Worm (Caenorhabditis elegans): Measurements from ENCODE around the gene rga-5.

rga-5 gene

ce11 chrIV:13827586-13827985, at the start of gene rga-5:
Gene rga-5 (plus strand): TSS chrIV:13827886.
- TF ChIP-seq unc-62 (GFP tag; optimal IDR thresholded peaks at IDR 0.05), result no peak

DNA sequence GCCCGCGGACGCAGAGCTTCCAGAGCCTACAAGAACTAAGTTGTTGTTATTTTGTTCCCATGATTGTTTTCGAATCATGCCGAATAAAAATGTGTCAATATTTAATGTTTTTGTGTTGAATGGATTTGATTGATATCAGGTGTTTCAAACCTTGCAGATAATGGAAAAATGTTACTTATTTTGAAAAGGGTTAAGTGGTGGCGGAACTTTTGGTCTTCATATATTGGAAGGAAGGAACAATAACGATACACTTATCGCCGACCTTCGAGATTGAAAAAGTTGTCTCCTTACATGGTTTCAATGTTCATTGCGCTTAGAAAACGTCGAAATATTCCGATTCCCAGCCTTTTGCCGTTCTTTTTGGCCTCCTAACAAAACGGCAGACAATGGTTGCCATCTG, 49.0 kb upstream of the rga-5 start, which contains the start of gene gly-10:
Gene gly-10 (plus strand): TSS at position 387 of the 400 bp plus-strand sequence.
- no peak for TF ChIP-seq unc-62 (GFP tag; optimal IDR thresholded peaks at IDR 0.05)

ce11 chrIV:13782319-13782718, 45.4 kb upstream of the rga-5 start:
- no peak for TF ChIP-seq unc-62 (GFP tag; optimal IDR thresholded peaks at IDR 0.05)

ce11 chrIV:13783237-13784012, 44.3 kb upstream of the rga-5 start, which contains the start of gene iscu-1:
Gene iscu-1 (plus strand): TSS chrIV:13783962.
- TF ChIP-seq unc-62 (GFP tag; optimal IDR thresholded peaks at IDR 0.05), result no peak

DNA sequence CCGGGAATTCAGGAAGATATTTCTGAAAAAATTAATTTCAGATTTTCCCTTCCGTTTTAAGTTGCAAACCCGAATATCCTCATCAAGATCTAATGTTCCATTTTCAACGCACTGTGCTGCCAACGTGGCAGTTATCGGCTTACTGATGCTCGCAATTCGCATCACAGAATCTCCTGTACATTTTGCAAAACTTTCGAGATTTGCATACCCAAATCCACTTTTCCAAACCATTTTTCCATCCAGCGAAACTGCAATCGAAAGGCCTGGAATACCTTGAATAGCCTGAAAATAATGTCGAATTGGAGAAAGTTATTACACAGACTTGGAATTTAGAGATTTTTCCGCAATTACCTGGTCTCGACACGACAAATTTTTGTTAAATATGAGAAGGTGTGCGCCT, 42.9 kb upstream of the rga-5 start:
- TF ChIP-seq unc-62 (GFP tag; optimal IDR thresholded peaks at IDR 0.05), result no peak

- TF ChIP-seq unc-62 (GFP tag; optimal IDR thresholded peaks at IDR 0.05), result no peak
Measured at ce11 chrIV:13785545-13785944, 42.1 kb upstream of the rga-5 start, which contains the start of gene lact-9. Gene lact-9 (minus strand): TSS chrIV:13785645.

DNA sequence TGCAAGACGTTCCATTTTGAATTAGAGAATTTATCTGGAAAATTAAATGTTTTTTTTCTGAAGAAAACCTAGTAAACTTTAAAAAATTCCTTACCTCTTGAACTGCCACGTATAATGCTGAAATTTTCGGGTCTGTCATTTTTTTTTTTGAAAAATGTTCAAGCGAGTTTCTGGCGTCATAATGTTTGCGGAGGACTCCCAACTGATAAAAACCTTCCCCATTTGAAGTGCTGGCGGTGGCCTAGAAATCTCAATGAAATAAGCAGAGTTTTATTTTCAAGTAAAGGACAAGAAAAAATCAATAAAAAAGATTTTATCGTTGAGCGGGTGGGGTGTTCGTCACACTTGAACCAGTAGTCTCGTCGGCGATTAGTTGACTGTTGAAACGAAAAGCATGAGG, 41.0 kb upstream of the rga-5 start, which contains the start of gene icap-1:
Gene icap-1 (minus strand): TSS at position 272 of the 400 bp plus-strand sequence.
- no peak for TF ChIP-seq unc-62 (GFP tag; optimal IDR thresholded peaks at IDR 0.05)

ce11 chrIV:13788652-13789051, 39.0 kb upstream of the rga-5 start, which contains the start of the genes sas-6 and Y45F10D.7:
Gene sas-6 (minus strand): TSS chrIV:13788731.
Gene Y45F10D.7 (plus strand): TSS chrIV:13788907.
- TF ChIP-seq unc-62 (GFP tag; optimal IDR thresholded peaks at IDR 0.05), result no peak

- TF ChIP-seq unc-62 (GFP tag; optimal IDR thresholded peaks at IDR 0.05), result no peak
Measured at ce11 chrIV:13795249-13795909, 32.3 kb upstream of the rga-5 start.

DNA sequence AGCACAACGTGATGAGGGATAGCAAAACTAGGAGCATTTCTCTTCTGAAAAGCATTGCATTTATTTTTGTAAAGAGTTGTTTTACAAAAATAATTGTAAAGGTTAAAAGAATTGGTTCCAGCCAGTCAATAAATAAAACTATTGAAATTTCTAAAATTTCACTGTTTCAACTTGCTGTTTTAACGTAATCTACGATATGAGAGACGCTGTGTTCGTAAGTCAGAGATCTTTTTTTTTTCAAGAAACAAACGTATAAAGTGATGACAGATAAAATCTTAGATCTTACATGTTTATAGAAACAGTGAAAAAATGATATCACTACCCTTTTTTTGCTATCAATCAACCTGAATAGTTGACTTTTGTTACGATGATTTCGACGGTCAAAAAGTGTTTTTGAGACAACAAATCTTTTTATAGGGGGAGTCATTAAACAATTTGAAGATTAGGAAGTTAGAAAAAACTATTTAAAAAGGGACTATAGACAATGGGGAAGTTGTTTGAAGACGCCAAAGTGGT, 29.8 kb upstream of the rga-5 start, which contains the start of gene Y45F10D.6:
Gene Y45F10D.6 (minus strand): TSS at position 51 of the 516 bp plus-strand sequence.
- TF ChIP-seq unc-62 (GFP tag; optimal IDR thresholded peaks at IDR 0.05), result no peak

DNA sequence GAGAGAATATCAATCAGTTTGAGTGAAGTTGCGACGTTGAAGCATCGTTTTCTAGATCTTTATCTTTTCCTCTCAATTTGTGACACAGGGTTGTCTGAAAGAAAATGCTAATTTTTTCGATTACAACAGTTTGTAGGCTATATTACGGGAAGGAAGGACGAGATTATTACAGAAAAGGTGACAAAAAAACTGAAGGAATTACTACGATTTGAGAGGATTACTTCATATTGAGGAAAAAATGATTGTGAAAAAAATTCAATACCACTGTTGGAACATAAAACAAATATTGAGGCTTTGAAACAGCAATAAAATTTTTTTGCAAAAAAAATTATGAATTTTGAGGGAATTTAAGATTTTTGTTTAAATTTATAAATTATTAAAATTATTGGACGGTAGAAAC, 20.0 kb upstream of the rga-5 start, which contains the start of gene Y45F10D.14:
Gene Y45F10D.14 (minus strand): TSS at position 101 of the 400 bp plus-strand sequence.
- no peak for TF ChIP-seq unc-62 (GFP tag; optimal IDR thresholded peaks at IDR 0.05)

DNA sequence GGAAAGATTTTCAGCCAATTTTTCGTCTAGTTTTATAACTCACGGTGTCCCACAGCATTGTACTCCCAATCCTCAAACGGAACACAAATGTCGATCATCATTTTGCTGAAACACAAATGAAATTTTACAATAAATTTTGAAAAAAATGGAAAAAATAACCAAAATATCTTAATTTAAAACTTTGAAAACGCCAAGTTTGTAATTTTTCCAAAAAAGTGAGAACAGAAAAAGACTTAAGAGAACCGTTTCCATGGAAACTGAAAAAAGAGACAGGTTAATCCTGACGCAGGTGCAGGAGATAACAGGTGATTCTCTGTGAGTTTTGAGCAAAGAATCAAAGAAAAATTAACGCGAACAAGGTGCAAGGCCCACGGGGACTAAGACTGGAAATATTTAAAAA, 6.8 kb upstream of the rga-5 start, which contains the start of gene Y45F10D.15:
Gene Y45F10D.15 (minus strand): TSS at position 101 of the 400 bp plus-strand sequence.
- no peak for TF ChIP-seq unc-62 (GFP tag; optimal IDR thresholded peaks at IDR 0.05)

ce11 chrIV:13826363-13826762, 1.3 kb upstream of the rga-5 start:
- TF ChIP-seq unc-62 (GFP tag; optimal IDR thresholded peaks at IDR 0.05), result no peak

DNA sequence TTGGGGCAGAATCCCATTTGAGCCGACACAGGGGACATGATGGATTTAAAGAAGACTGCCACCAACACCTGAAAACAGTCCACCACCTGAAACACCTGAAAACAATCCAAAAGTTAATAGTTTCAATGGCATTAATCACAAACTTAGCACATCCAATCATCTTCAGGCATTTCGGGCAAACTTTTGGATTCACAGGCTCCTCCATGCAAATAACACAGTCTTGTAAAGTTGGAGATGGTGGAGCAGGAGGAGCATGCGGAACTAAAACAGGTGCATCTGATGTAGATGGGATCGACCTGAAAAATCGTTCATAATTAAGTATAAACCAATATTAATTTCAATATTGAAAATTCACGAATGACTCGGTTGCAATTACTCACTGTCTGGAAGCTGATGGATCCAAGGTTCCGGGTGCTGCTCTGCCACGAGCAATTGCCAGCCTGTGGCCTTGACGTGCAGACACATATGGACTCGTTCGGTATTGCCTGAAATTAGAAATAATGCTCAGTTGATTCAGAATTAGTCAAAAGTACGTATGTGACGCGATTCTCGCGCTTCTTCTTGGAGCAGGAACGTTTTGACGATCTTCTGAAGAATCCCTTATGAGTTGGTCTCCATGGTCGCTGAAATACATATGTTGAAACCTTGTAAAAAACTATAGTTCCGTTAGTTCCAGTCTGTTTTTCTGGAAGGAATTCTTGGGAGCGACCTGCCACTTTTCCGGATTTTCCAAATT, 6.9 kb downstream of the rga-5 start:
- no peak for TF ChIP-seq unc-62 (GFP tag; optimal IDR thresholded peaks at IDR 0.05)

DNA sequence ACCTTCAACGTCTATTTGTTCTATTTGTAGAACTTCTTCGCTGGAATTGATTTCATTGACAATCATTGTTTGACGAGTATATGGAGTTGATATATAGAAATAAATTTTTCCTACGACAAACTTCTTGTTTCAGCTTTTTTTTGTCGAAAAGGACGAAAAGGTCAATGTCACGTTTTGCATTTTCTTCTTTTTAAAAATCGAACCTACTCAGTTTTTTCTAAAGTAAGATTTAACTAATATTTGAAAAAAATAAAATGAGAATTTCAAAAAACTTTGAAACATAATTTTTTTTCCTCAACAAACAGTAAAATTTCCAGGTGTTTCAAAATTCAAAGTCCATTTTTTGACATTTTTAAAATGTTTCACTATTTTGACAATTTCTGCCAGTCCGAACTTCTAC, 8.6 kb downstream of the rga-5 start, which contains the start of gene H08M01.1:
Gene H08M01.1 (minus strand): TSS at position 101 of the 400 bp plus-strand sequence.
- TF ChIP-seq unc-62 (GFP tag; optimal IDR thresholded peaks at IDR 0.05), result no peak

Data from whole organism, dauer.